Worm (Caenorhabditis elegans) whole organism, young adult: Measurements from ENCODE around the gene hsp-90.
A peak's percentile ranks its signal among the peaks of the same experiment; 100 is the strongest.

Experiments used
- B0019.2 ChIP-seq: fragments of 200-800 bp; sonication (Bioruptor generic); conservative IDR thresholded peaks from 2 replicates; pipeline ENCODE4 v1.3.6; 2022; ENCODE audit warnings: missing genetic modification reagents, missing genetic modification characterization, missing compliant biosample characterization
- B0035.1 ChIP-seq: sonication (generic microtip); optimal IDR thresholded peaks from 2 replicates; lab custom pipeline; 2016; ENCODE audit warnings: missing genetic modification characterization, mild to moderate bottlenecking, missing compliant biosample characterization, missing genotype, missing genetic modification reagents
- B0336.3 ChIP-seq: fragments of 200-800 bp; sonication (Bioruptor generic); IDR thresholded peaks from 2 replicates; pipeline ENCODE4 v1.3.6; 2022; ENCODE audit warnings: missing genetic modification characterization, missing compliant biosample characterization
- D2030.7 ChIP-seq: fragments of 200-800 bp; sonication (Bioruptor generic); IDR thresholded peaks from 2 replicates; pipeline ENCODE4 v1.3.6; 2022; ENCODE audit warnings: missing genetic modification reagents, missing genetic modification characterization, missing compliant biosample characterization
- F33H1.4 ChIP-seq: fragments of 200-800 bp; sonication (Bioruptor generic); IDR thresholded peaks from 2 replicates; pipeline ENCODE4 v1.3.6; 2022; ENCODE audit warnings: missing genetic modification reagents, missing genetic modification characterization, missing compliant biosample characterization
- T07F8.4 ChIP-seq: sonication (generic microtip); optimal IDR thresholded peaks from 2 replicates; lab custom pipeline; 2016; ENCODE audit warnings: mild to moderate bottlenecking, missing genetic modification characterization, moderate library complexity, missing compliant biosample characterization
- ama-1 ChIP-seq, 3 experiments: fragments of 150-350 bp in 1 of 3; sonication (generic microtip) in 2 of 3; optimal IDR thresholded peaks; 2 replicates each; lab custom pipeline; 2014 to 2018; ENCODE audit warnings: missing biosample characterization in 2 of 3, missing genetic modification characterization in 2 of 3, missing genetic modification reagents in 2 of 3
- aptf-2 ChIP-seq: fragments of 200-800 bp; sonication (Bioruptor generic); conservative IDR thresholded peaks from 2 replicates; pipeline ENCODE4 v1.3.6; 2022; ENCODE audit warnings: missing genetic modification reagents, missing genetic modification characterization, missing compliant biosample characterization
- aptf-3 ChIP-seq: fragments of 200-800 bp; sonication (Bioruptor generic); IDR thresholded peaks from 2 replicates; pipeline ENCODE4 v1.3.6; 2022; ENCODE audit warnings: missing genetic modification characterization, missing compliant biosample characterization
- attf-5 ChIP-seq: fragments of 200-800 bp; sonication (Bioruptor generic); optimal IDR thresholded peaks from 2 replicates; lab custom pipeline; 2018; ENCODE audit warnings: mild to moderate bottlenecking, missing genetic modification characterization, missing compliant biosample characterization
- bed-1 ChIP-seq: fragments of 200-800 bp; sonication (Bioruptor generic); IDR thresholded peaks from 2 replicates; pipeline ENCODE4 v1.3.6; 2022; ENCODE audit warnings: missing genetic modification reagents, missing genetic modification characterization, missing compliant biosample characterization
- cebp-1 ChIP-seq, 2 experiments: fragments of 200-800 bp in 1 of 2; sonication (Bioruptor generic) in 1 of 2; sonication (generic microtip) in 1 of 2; IDR thresholded peaks in 1 of 2; optimal IDR thresholded peaks in 1 of 2; 2 replicates each; pipeline versions ENCODE4 v1.3.6 to Lab custom; 2017 to 2022; ENCODE audit warnings: missing compliant biosample characterization in 2 of 2, missing genetic modification characterization in 2 of 2, mild to moderate bottlenecking in 1 of 2, missing genetic modification reagents in 1 of 2, moderate library complexity in 1 of 2
- cebp-2 ChIP-seq: fragments of 200-800 bp; sonication (Bioruptor generic); IDR thresholded peaks from 2 replicates; pipeline ENCODE4 v1.3.6; 2022; ENCODE audit warnings: missing genetic modification characterization, missing compliant biosample characterization
- dpl-1 ChIP-seq: fragments of 150-350 bp; optimal IDR thresholded peaks from 2 replicates; lab custom pipeline; 2014; ENCODE audit warnings: missing biosample characterization, missing genetic modification reagents, missing genetic modification characterization
- hmg-1.2 ChIP-seq: fragments of 200-800 bp; sonication (Bioruptor generic); IDR thresholded peaks from 2 replicates; pipeline ENCODE4 v1.3.6; 2022; ENCODE audit warnings: missing genetic modification reagents, missing genetic modification characterization, missing compliant biosample characterization
- hmg-20 ChIP-seq: fragments of 200-800 bp; sonication (Bioruptor generic); IDR thresholded peaks from 2 replicates; pipeline ENCODE4 v1.3.6; 2022; ENCODE audit warnings: missing genetic modification reagents, missing genetic modification characterization, missing compliant biosample characterization
- hsf-1 ChIP-seq: fragments of 200-800 bp; sonication (Bioruptor generic); IDR thresholded peaks from 2 replicates; pipeline ENCODE4 v1.3.6; 2022; ENCODE audit warnings: missing genetic modification reagents, missing genetic modification characterization, missing compliant biosample characterization
- let-526 ChIP-seq: fragments of 200-800 bp; sonication (Bioruptor generic); IDR thresholded peaks from 2 replicates; pipeline ENCODE4 v1.3.6; 2022; ENCODE audit warnings: missing genetic modification reagents, missing genetic modification characterization, missing compliant biosample characterization
- lin-26 ChIP-seq: fragments of 200-800 bp; sonication (Bioruptor generic); IDR thresholded peaks from 2 replicates; pipeline ENCODE4 v1.3.6; 2022; ENCODE audit warnings: missing genetic modification reagents, missing genetic modification characterization, missing compliant biosample characterization
- lin-40 ChIP-seq: sonication (generic microtip); optimal IDR thresholded peaks from 2 replicates; lab custom pipeline; 2016; ENCODE audit warnings: missing genetic modification characterization, mild to moderate bottlenecking, missing compliant biosample characterization, missing genotype, missing genetic modification reagents
- lin-54 ChIP-seq: fragments of 200-800 bp; sonication (Bioruptor generic); optimal IDR thresholded peaks from 2 replicates; lab custom pipeline; 2018; ENCODE audit warnings: mild to moderate bottlenecking, missing genetic modification characterization, missing compliant biosample characterization
- lir-1 ChIP-seq: fragments of 200-800 bp; sonication (Bioruptor generic); conservative IDR thresholded peaks from 2 replicates; pipeline ENCODE4 v1.3.6; 2022; ENCODE audit warnings: missing genetic modification reagents, missing genetic modification characterization, missing compliant biosample characterization
- lsl-1 ChIP-seq: fragments of 200-800 bp; sonication (Bioruptor generic); optimal IDR thresholded peaks from 2 replicates; lab custom pipeline; 2018; ENCODE audit warnings: mild to moderate bottlenecking, missing genetic modification characterization, moderate library complexity, missing compliant biosample characterization
- mcd-1 ChIP-seq: fragments of 200-800 bp; sonication (Bioruptor generic); IDR thresholded peaks from 2 replicates; pipeline ENCODE4 v1.3.6; 2022; ENCODE audit warnings: missing genetic modification reagents, missing genetic modification characterization, missing compliant biosample characterization
- mxl-1 ChIP-seq: sonication (generic microtip); optimal IDR thresholded peaks from 2 replicates; lab custom pipeline; 2016; ENCODE audit warnings: missing genetic modification characterization, missing compliant biosample characterization
- nfya-2 ChIP-seq: fragments of 200-800 bp; sonication (Bioruptor generic); IDR thresholded peaks from 2 replicates; pipeline ENCODE4 v1.3.6; 2022; ENCODE audit warnings: missing genetic modification reagents, missing genetic modification characterization, missing compliant biosample characterization
- nhr-120 ChIP-seq: fragments of 200-800 bp; sonication (Bioruptor generic); IDR thresholded peaks from 2 replicates; pipeline ENCODE4 v1.3.6; 2022; ENCODE audit warnings: missing genetic modification characterization, missing compliant biosample characterization
- nhr-90 ChIP-seq: sonication (generic microtip); optimal IDR thresholded peaks from 2 replicates; lab custom pipeline; 2016; ENCODE audit warnings: missing genotype, mild to moderate bottlenecking, missing genetic modification characterization, missing compliant biosample characterization
- rec-8 ChIP-seq, 2 experiments: sonication (generic microtip); optimal IDR thresholded peaks; 2 replicates each; lab custom pipeline; 2016; ENCODE audit warnings: mild to moderate bottlenecking in 2 of 2, missing genetic modification characterization in 2 of 2, missing genetic modification reagents in 2 of 2, missing genotype in 2 of 2, missing biosample characterization in 1 of 2, missing compliant biosample characterization in 1 of 2, moderate library complexity in 1 of 2
- rpc-1 ChIP-seq, 2 experiments: fragments of 150-350 bp in 1 of 2; sonication (generic microtip) in 1 of 2; optimal IDR thresholded peaks; 2 replicates each; lab custom pipeline; 2014 to 2018; ENCODE audit warnings: missing biosample characterization in 1 of 2, missing genetic modification characterization in 1 of 2, missing genetic modification reagents in 1 of 2, missing genotype in 1 of 2
- sea-2 ChIP-seq: fragments of 200-800 bp; sonication (Bioruptor generic); IDR thresholded peaks from 2 replicates; pipeline ENCODE4 v1.3.6; 2022; ENCODE audit warnings: missing genetic modification characterization, missing compliant biosample characterization
- snpc-3.4 ChIP-seq: sonication (generic microtip); optimal IDR thresholded peaks from 2 replicates; lab custom pipeline; 2017; ENCODE audit warnings: missing genetic modification characterization, mild to moderate bottlenecking, missing compliant biosample characterization, antibody characterized with exemption, moderate library complexity, missing genotype, missing genetic modification reagents
- tlf-1 ChIP-seq: fragments of 200-800 bp; sonication (Bioruptor generic); optimal IDR thresholded peaks from 2 replicates; lab custom pipeline; 2018; ENCODE audit warnings: mild to moderate bottlenecking, missing genetic modification characterization, missing compliant biosample characterization
- unc-62 ChIP-seq: fragments of 150-350 bp; optimal IDR thresholded peaks from 2 replicates; lab custom pipeline; 2014; ENCODE audit warnings: missing biosample characterization, missing genetic modification reagents, missing genetic modification characterization
- ztf-22 ChIP-seq: fragments of 200-800 bp; sonication (Bioruptor generic); optimal IDR thresholded peaks from 2 replicates; lab custom pipeline; 2018; ENCODE audit warnings: mild to moderate bottlenecking, missing genetic modification characterization, moderate library complexity, missing compliant biosample characterization
- ztf-26 ChIP-seq: sonication (generic microtip); optimal IDR thresholded peaks from 2 replicates; lab custom pipeline; 2017; ENCODE audit warnings: missing genetic modification characterization, missing compliant biosample characterization

hsp-90 gene

DNA sequence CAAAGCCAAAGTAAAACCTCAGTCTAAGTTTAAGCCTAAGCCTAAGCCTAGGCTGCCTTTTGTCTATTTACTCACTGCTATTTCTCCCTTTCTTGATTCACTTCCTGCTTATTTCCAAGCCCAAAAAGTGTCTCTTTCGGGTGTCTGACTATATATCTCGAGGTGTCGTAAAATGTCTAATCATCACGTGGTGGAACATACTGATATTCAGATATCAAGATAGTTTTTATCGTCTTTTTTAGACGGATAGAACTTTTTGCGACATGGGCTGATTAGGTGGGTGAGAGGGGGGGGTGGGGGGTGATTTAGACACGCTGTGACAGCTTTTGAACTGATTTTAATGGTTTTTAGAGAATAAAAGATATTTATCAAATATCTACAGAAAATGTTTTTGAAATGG is 27.7 kb upstream of the hsp-90 start:
- TF ChIP-seq tlf-1 (GFP tag; lab: Kevin White, UChicago) (no peak), D2030.7 (GFP tag; lab: Robert Waterston, UW) (no peak), aptf-3 (GFP tag; lab: Robert Waterston, UW) (no peak), lin-26 (GFP tag; lab: Robert Waterston, UW) (peak; percentile 16; the same call in 1 of the 2 replicates)

DNA sequence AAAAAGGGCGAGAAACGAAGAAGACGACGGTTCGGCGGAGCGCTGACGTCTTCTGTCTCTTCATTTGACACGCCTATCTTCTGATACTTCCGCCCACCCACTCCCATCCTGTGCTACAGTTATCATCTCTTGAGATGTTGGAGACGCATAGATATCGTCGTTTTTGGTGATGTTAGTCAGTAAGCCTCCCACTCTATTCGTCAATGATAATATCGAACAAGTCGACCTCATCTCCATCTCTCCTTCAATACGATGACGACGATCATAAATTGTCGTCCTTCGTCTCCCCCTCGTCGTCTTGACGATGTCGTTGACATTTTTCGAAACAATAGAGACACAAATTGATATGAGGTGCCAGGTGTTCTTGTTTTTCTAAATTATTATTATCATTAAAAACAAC is 26.6 kb upstream of the hsp-90 start, which contains the start of gene slc-25A29:
Gene slc-25A29, minus strand, starts transcription at position 45 of the 400 bp plus-strand sequence.
- TF ChIP-seq nhr-120 (no peak), nfya-2 (GFP tag; lab: Robert Waterston, UW) (no peak), dpl-1 (no peak), bed-1 (no peak), lin-40 (tag; lab: Kevin White, UChicago) (no peak), lir-1 (GFP tag; lab: Robert Waterston, UW) (no peak), mcd-1 (GFP tag; lab: Robert Waterston, UW) (no peak), cebp-2 (GFP tag; lab: Robert Waterston, UW) (no peak), let-526 (no peak), hsf-1 (GFP tag; lab: Robert Waterston, UW) (no peak), F33H1.4 (no peak), aptf-2 (GFP tag; lab: Robert Waterston, UW) (no peak), hmg-20 (no peak), sea-2 (no peak), attf-5 (GFP tag; lab: Kevin White, UChicago) (no peak), ztf-26 (tag; lab: Kevin White, UChicago) (no peak), T07F8.4 (tag; lab: Kevin White, UChicago) (no peak)

ce11 chrV:14659595-14659994 is 25.1 kb upstream of the hsp-90 start:
- TF ChIP-seq snpc-3.4 (tag; lab: Kevin White, UChicago), result no peak
- no peak for TF ChIP-seq B0035.1 (tag; lab: Kevin White, UChicago)
- TF ChIP-seq lin-54 (GFP tag; lab: Kevin White, UChicago), result no peak
- no peak for TF ChIP-seq lir-1 (GFP tag; lab: Robert Waterston, UW)
- no peak for TF ChIP-seq ama-1 (optimal IDR thresholded peaks at IDR 0.05; lab: Kevin White, UChicago)
- no peak for TF ChIP-seq ama-1 (GFP tag; optimal IDR thresholded peaks at IDR 0.05; lab: Kevin White, UChicago)
- no peak for TF ChIP-seq unc-62 (GFP tag; lab: Kevin White, UChicago)
- TF ChIP-seq lsl-1 (GFP tag; lab: Kevin White, UChicago), result no peak
- no peak for TF ChIP-seq mxl-1 (tag; lab: Kevin White, UChicago)
- no peak for TF ChIP-seq hmg-1.2 (GFP tag; lab: Robert Waterston, UW)
- TF ChIP-seq rpc-1 (optimal IDR thresholded peaks at IDR 0.05; lab: Kevin White, UChicago), result no peak
- TF ChIP-seq rpc-1 (tag; optimal IDR thresholded peaks at IDR 0.05; lab: Kevin White, UChicago), result no peak
- TF ChIP-seq B0019.2 (GFP tag; lab: Robert Waterston, UW), result no peak
- no peak for TF ChIP-seq nfya-2 (GFP tag; lab: Robert Waterston, UW)
- TF ChIP-seq nhr-90 (tag; lab: Kevin White, UChicago), result no peak
- no peak for TF ChIP-seq cebp-1 (GFP tag; IDR thresholded peaks at IDR 0.05; lab: Robert Waterston, UW)
- no peak for TF ChIP-seq cebp-1 (tag; optimal IDR thresholded peaks at IDR 0.05; lab: Kevin White, UChicago)
- no peak for TF ChIP-seq B0336.3
- no peak for TF ChIP-seq F33H1.4
- TF ChIP-seq ztf-22 (GFP tag; lab: Kevin White, UChicago), result no peak
- no peak for TF ChIP-seq rec-8 (tag; optimal IDR thresholded peaks at IDR 0.05; lab: Kevin White, UChicago)
